Fruit fly (Drosophila melanogaster): ENCODE data around the gene Muc96D.

Muc96D gene

dm6 chr3R:25445546-25446400 is 45.3 kb upstream of the Muc96D start (continued):
- TF ChIP-seq Smox (GFP tag; optimal IDR thresholded peaks at IDR 0.05) (peak; percentile 67), Ets96B (tag; optimal IDR thresholded peaks at IDR 0.05) (peak; percentile 92), topi (GFP tag; optimal IDR thresholded peaks at IDR 0.05) (peak; percentile 84), eg (GFP tag; IDR thresholded peaks at IDR 0.05) (peak; percentile 91), Blimp-1 (GFP tag; optimal IDR thresholded peaks at IDR 0.05) (no peak), Sox15 (GFP tag; optimal IDR thresholded peaks at IDR 0.05) (peak; percentile 82), CG10669 (GFP tag; optimal IDR thresholded peaks at IDR 0.05) (peak; percentile 90), CG15336 (GFP tag; IDR thresholded peaks at IDR 0.05) (peak; percentile 95), fd59A (GFP tag; optimal IDR thresholded peaks at IDR 0.05) (peak; percentile 83), Sox102F (GFP tag; optimal IDR thresholded peaks at IDR 0.05) (peak; percentile 77), CG11902 (GFP tag; optimal IDR thresholded peaks at IDR 0.05) (peak; percentile 81), dac (GFP tag; optimal IDR thresholded peaks at IDR 0.05) (peak; percentile 90), CG11762 (GFP tag; optimal IDR thresholded peaks at IDR 0.05; ENCODE audit: insufficient read depth) (peak; percentile 90), CG32006 (GFP tag; optimal IDR thresholded peaks at IDR 0.05) (peak; percentile 94), CG6854 (GFP tag; optimal IDR thresholded peaks at IDR 0.05) (peak; percentile 63), achi (GFP tag; optimal IDR thresholded peaks at IDR 0.05) (peak; percentile 90), Eip93F (GFP tag; optimal IDR thresholded peaks at IDR 0.05) (no peak), CG6276 (GFP tag; optimal IDR thresholded peaks at IDR 0.05) (peak; percentile 83), svp (GFP tag) (peak; percentile 91), CG7368 (GFP tag; optimal IDR thresholded peaks at IDR 0.05) (peak; percentile 65), CG8632 (GFP tag; optimal IDR thresholded peaks at IDR 0.05) (peak; percentile 82), CG31627 (GFP tag; optimal IDR thresholded peaks at IDR 0.05) (peak; percentile 82), esn (GFP tag; optimal IDR thresholded peaks at IDR 0.05) (peak; percentile 82), CG11294 (GFP tag; IDR thresholded peaks at IDR 0.05) (peak; percentile 77; the same call in 1 of the 2 replicates), CG8119 (GFP tag; IDR thresholded peaks at IDR 0.05) (peak; percentile 93), CG6792 (GFP tag; optimal IDR thresholded peaks at IDR 0.05) (peak; percentile 90), cyc (GFP tag; optimal IDR thresholded peaks at IDR 0.05) (peak; percentile 75), CG6808 (GFP tag; optimal IDR thresholded peaks at IDR 0.05) (peak; percentile 80)

- TF ChIP-seq Eip78C (GFP tag), result no peak
- TF ChIP-seq vri (GFP tag; optimal IDR thresholded peaks at IDR 0.05), result peak; percentile 43
- peak; percentile 88 for TF ChIP-seq svp (GFP tag)
- no peak for TF ChIP-seq esn (GFP tag; optimal IDR thresholded peaks at IDR 0.05)
These were observed 38.0 kb upstream of the Muc96D start for dm6 chr3R:25438353-25438986.

dm6 chr3R:25437254-25437810 is 36.9 kb upstream of the Muc96D start:
- TF ChIP-seq Met (GFP tag; optimal IDR thresholded peaks at IDR 0.05), result no peak
- peak; percentile 23 for TF ChIP-seq svp (GFP tag)
- no peak for TF ChIP-seq CG9139 (GFP tag; optimal IDR thresholded peaks at IDR 0.05)
- TF ChIP-seq dsx (GFP tag; optimal IDR thresholded peaks at IDR 0.05; ENCODE audit: poor library complexity, severe bottlenecking), result no peak
- no peak for TF ChIP-seq Hr39 (GFP tag; optimal IDR thresholded peaks at IDR 0.05)
- TF ChIP-seq fkh (GFP tag; optimal IDR thresholded peaks at IDR 0.05), result no peak
- TF ChIP-seq CG7368 (GFP tag; optimal IDR thresholded peaks at IDR 0.05), result no peak
- no peak for TF ChIP-seq Smox (GFP tag; optimal IDR thresholded peaks at IDR 0.05)
